Fruit fly (Drosophila melanogaster) whole organism, embryonic: Measurements from ENCODE around the gene Tnpo-SR.

Experiments
- B-H2 ChIP-seq: fragments of 200-800 bp; sonication (Bioruptor generic); optimal IDR thresholded peaks from 2 replicates; lab custom pipeline; 2018; ENCODE audit warnings: missing biosample characterization, mild to moderate bottlenecking, missing genetic modification characterization
- CG10462 ChIP-seq: fragments of 200-800 bp; sonication (Bioruptor generic); optimal IDR thresholded peaks from 2 replicates; lab custom pipeline; 2016; ENCODE audit warnings: missing biosample characterization, missing genetic modification characterization
- CG13894 ChIP-seq: fragments of 200-800 bp; sonication (Bioruptor generic); optimal IDR thresholded peaks from 3 replicates; lab custom pipeline; 2018; ENCODE audit warnings: missing biosample characterization, mild to moderate bottlenecking, missing genetic modification characterization, moderate library complexity
- CG14441 ChIP-seq: fragments of 200-800 bp; sonication (Bioruptor generic); IDR thresholded peaks from 2 replicates; pipeline ENCODE4 v1.3.6; 2022; ENCODE audit warnings: missing biosample characterization, missing genetic modification characterization
- CG17912 ChIP-seq: fragments of 200-800 bp; sonication (Bioruptor generic); optimal IDR thresholded peaks from 2 replicates; lab custom pipeline; 2018; ENCODE audit warnings: missing biosample characterization, mild to moderate bottlenecking, missing genetic modification characterization
- CG18011 ChIP-seq: fragments of 200-800 bp; sonication (Bioruptor generic); optimal IDR thresholded peaks from 2 replicates; lab custom pipeline; 2017; ENCODE audit warnings: missing biosample characterization, missing genetic modification characterization, mild to moderate bottlenecking, moderate library complexity, missing genotype
- CG2116 ChIP-seq: fragments of 200-800 bp; sonication (Bioruptor generic); optimal IDR thresholded peaks from 3 replicates; lab custom pipeline; 2018; ENCODE audit warnings: missing biosample characterization, mild to moderate bottlenecking, missing genetic modification characterization
- CG2129 ChIP-seq: fragments of 200-800 bp; sonication (Bioruptor generic); IDR thresholded peaks from 2 replicates; pipeline ENCODE4 v1.3.6; 2022; ENCODE audit warnings: missing biosample characterization, missing genetic modification characterization; ENCODE audit not compliant: partially characterized antibody
- CG2199 ChIP-seq: fragments of 200-800 bp; sonication (Bioruptor generic); IDR thresholded peaks from 3 replicates; pipeline ENCODE4 v1.3.6; 2022; ENCODE audit warnings: missing biosample characterization, missing genetic modification characterization
- CG4282 ChIP-seq: fragments of 200-800 bp; sonication (Bioruptor generic); optimal IDR thresholded peaks from 2 replicates; lab custom pipeline; 2016; ENCODE audit warnings: missing biosample characterization, missing genetic modification characterization
- CG4360 ChIP-seq: fragments of 200-800 bp; sonication (Bioruptor generic); IDR thresholded peaks from 2 replicates; pipeline ENCODE4 v1.3.6; 2022; ENCODE audit warnings: missing biosample characterization, missing genetic modification characterization
- CG5180 ChIP-seq: fragments of 200-800 bp; sonication (Bioruptor generic); optimal IDR thresholded peaks from 3 replicates; lab custom pipeline; 2017; ENCODE audit warnings: missing biosample characterization, missing genetic modification characterization, mild to moderate bottlenecking, moderate library complexity, missing genetic modification reagents
- CG6689 ChIP-seq: fragments of 200-800 bp; sonication (Bioruptor generic); IDR thresholded peaks from 2 replicates; pipeline ENCODE4 v1.3.6; 2022; ENCODE audit warnings: missing biosample characterization, missing genetic modification characterization
- CG8388 ChIP-seq: fragments of 200-800 bp; sonication (Bioruptor generic); optimal IDR thresholded peaks from 2 replicates; lab custom pipeline; 2019; ENCODE audit warnings: missing biosample characterization, mild to moderate bottlenecking, missing genetic modification characterization, moderate library complexity
- CG8924 ChIP-seq: fragments of 200-800 bp; optimal IDR thresholded peaks from 3 replicates; lab custom pipeline; 2019; ENCODE audit warnings: missing biosample characterization, mild to moderate bottlenecking, missing genetic modification characterization, moderate library complexity
- Dfd ChIP-seq, 2 experiments: fragments of >200 bp; optimal IDR thresholded peaks; 2 replicates each; lab custom pipeline; 2017; ENCODE audit warnings: missing biosample characterization in 2 of 2, missing genetic modification characterization in 2 of 2
- Drgx ChIP-seq: fragments of 200-800 bp; sonication (Bioruptor generic); IDR thresholded peaks from 2 replicates; pipeline ENCODE4 v1.3.6; 2022; ENCODE audit warnings: missing biosample characterization, missing genetic modification characterization
- E2f1 ChIP-seq: fragments of 200-800 bp; sonication (Bioruptor generic); IDR thresholded peaks from 2 replicates; pipeline ENCODE4 v1.3.6; 2022; ENCODE audit warnings: missing biosample characterization, missing genetic modification characterization
- Ets97D ChIP-seq: fragments of 200-800 bp; sonication (Bioruptor generic); optimal IDR thresholded peaks from 3 replicates; lab custom pipeline; 2016; ENCODE audit warnings: missing biosample characterization, missing genetic modification characterization
- Hr3 ChIP-seq: fragments of 200-800 bp; sonication (Bioruptor generic); optimal IDR thresholded peaks from 3 replicates; lab custom pipeline; 2016; ENCODE audit warnings: missing biosample characterization, missing genetic modification characterization
- Hr78 ChIP-seq, 2 experiments: fragments of 200-800 bp in 1 of 2; fragments of >200 bp in 1 of 2; sonication (Bioruptor generic) in 1 of 2; optimal IDR thresholded peaks; 2 replicates each; lab custom pipeline; 2017 to 2019; ENCODE audit warnings: missing biosample characterization in 2 of 2, missing genetic modification characterization in 2 of 2, mild to moderate bottlenecking in 1 of 2, moderate library complexity in 1 of 2
- NC2α ChIP-seq: fragments of 200-800 bp; sonication (Bioruptor generic); optimal IDR thresholded peaks from 2 replicates; lab custom pipeline; 2016; ENCODE audit warnings: missing biosample characterization, missing genetic modification characterization
- Pdp1 ChIP-seq, 2 experiments: fragments of 200-800 bp; sonication (Bioruptor generic); optimal IDR thresholded peaks; 3 replicates each; lab custom pipeline; 2016; ENCODE audit warnings: missing biosample characterization in 2 of 2, missing genetic modification characterization in 2 of 2, mild to moderate bottlenecking in 1 of 2, moderate library complexity in 1 of 2
- Rx ChIP-seq: fragments of 200-800 bp; sonication (Bioruptor generic); IDR thresholded peaks from 2 replicates; pipeline ENCODE4 v1.3.6; 2022; ENCODE audit warnings: missing biosample characterization, missing genetic modification characterization
- Trl ChIP-seq, 3 experiments: fragments of >200 bp in 2 of 3; fragments of 200-800 bp in 1 of 3; sonication (Bioruptor generic) in 1 of 3; optimal IDR thresholded peaks; 2 replicates in 1 of 3; 3 replicates in 2 of 3; lab custom pipeline; 2016 to 2017; ENCODE audit warnings: missing biosample characterization in 1 of 3, missing genetic modification characterization in 1 of 3
- abd-A ChIP-seq: fragments of 200-800 bp; sonication (Bioruptor generic); optimal IDR thresholded peaks from 3 replicates; lab custom pipeline; 2019; ENCODE audit warnings: missing biosample characterization, mild to moderate bottlenecking, missing genetic modification characterization, moderate library complexity
- aop ChIP-seq: fragments of 200-800 bp; sonication (Bioruptor generic); IDR thresholded peaks from 2 replicates; pipeline ENCODE4 v1.3.6; 2022; ENCODE audit warnings: missing biosample characterization, missing genetic modification characterization
- ap ChIP-seq: fragments of 200-800 bp; sonication (Bioruptor generic); IDR thresholded peaks from 2 replicates; pipeline ENCODE4 v1.3.6; 2022; ENCODE audit warnings: missing biosample characterization, missing genetic modification characterization
- ato ChIP-seq: fragments of 200-800 bp; sonication (Bioruptor generic); IDR thresholded peaks from 2 replicates; pipeline ENCODE4 v1.3.6; 2022; ENCODE audit warnings: missing biosample characterization, missing genetic modification characterization; ENCODE audit not compliant: partially characterized antibody
- az2 ChIP-seq: fragments of 200-800 bp; sonication (Bioruptor generic); optimal IDR thresholded peaks from 3 replicates; lab custom pipeline; 2016; ENCODE audit warnings: missing biosample characterization, missing genetic modification characterization
- chif ChIP-seq, 2 experiments: fragments of 200-800 bp; sonication (Bioruptor generic); optimal IDR thresholded peaks; 3 replicates each; lab custom pipeline; 2016; ENCODE audit warnings: missing biosample characterization in 2 of 2, missing genetic modification characterization in 2 of 2
- ci ChIP-seq: fragments of 200-800 bp; sonication (Bioruptor generic); IDR thresholded peaks from 3 replicates; pipeline ENCODE4 v1.3.6; 2022; ENCODE audit warnings: missing biosample characterization, missing genetic modification characterization
- crc ChIP-seq: fragments of 200-800 bp; sonication (Bioruptor generic); optimal IDR thresholded peaks from 2 replicates; lab custom pipeline; 2016; ENCODE audit warnings: missing biosample characterization, missing genetic modification characterization
- croc ChIP-seq: fragments of 200-800 bp; sonication (Bioruptor generic); conservative IDR thresholded peaks from 3 replicates; pipeline ENCODE4 v1.3.6; 2022; ENCODE audit warnings: missing biosample characterization, missing genetic modification characterization
- exex ChIP-seq: fragments of 200-800 bp; sonication (Bioruptor generic); optimal IDR thresholded peaks from 4 replicates; lab custom pipeline; 2018; ENCODE audit warnings: missing biosample characterization, mild to moderate bottlenecking, missing genetic modification characterization, moderate library complexity
- fru ChIP-seq: fragments of >200 bp; optimal IDR thresholded peaks from 2 replicates; lab custom pipeline; 2017
- fu2 ChIP-seq: fragments of 200-800 bp; sonication (Bioruptor generic); optimal IDR thresholded peaks from 2 replicates; lab custom pipeline; 2016; ENCODE audit warnings: missing biosample characterization, missing genetic modification characterization
- grn ChIP-seq: fragments of 200-800 bp; sonication (Bioruptor generic); optimal IDR thresholded peaks from 3 replicates; lab custom pipeline; 2017; ENCODE audit warnings: missing biosample characterization, missing genetic modification characterization
- hkb ChIP-seq, 2 experiments: fragments of 200-800 bp in 1 of 2; fragments of >200 bp in 1 of 2; sonication (Bioruptor generic) in 1 of 2; IDR thresholded peaks in 1 of 2; optimal IDR thresholded peaks in 1 of 2; 2 replicates each; pipeline versions ENCODE4 v1.3.6 to Lab custom; 2017 to 2022; ENCODE audit warnings: missing biosample characterization in 1 of 2, missing genetic modification characterization in 1 of 2
- ind ChIP-seq: fragments of 200-800 bp; sonication (Bioruptor generic); optimal IDR thresholded peaks from 3 replicates; lab custom pipeline; 2016; ENCODE audit warnings: missing biosample characterization, missing genetic modification characterization
- mam ChIP-seq: fragments of 200-800 bp; sonication (Bioruptor generic); optimal IDR thresholded peaks from 3 replicates; lab custom pipeline; 2016; ENCODE audit warnings: missing biosample characterization, missing genetic modification characterization
- salm ChIP-seq: fragments of 200-800 bp; sonication (Bioruptor generic); optimal IDR thresholded peaks from 2 replicates; lab custom pipeline; 2018; ENCODE audit warnings: missing biosample characterization, mild to moderate bottlenecking, missing genetic modification characterization
- ssp ChIP-seq: fragments of 200-800 bp; sonication (Bioruptor generic); IDR thresholded peaks from 2 replicates; pipeline ENCODE4 v1.3.6; 2022; ENCODE audit warnings: missing biosample characterization, missing genetic modification characterization
- toy ChIP-seq: fragments of 200-800 bp; sonication (Bioruptor generic); IDR thresholded peaks from 2 replicates; pipeline ENCODE4 v1.3.6; 2022; ENCODE audit warnings: missing biosample characterization, missing genetic modification characterization
- trh ChIP-seq: fragments of 200-800 bp; sonication (Bioruptor generic); optimal IDR thresholded peaks from 2 replicates; lab custom pipeline; 2016; ENCODE audit warnings: missing biosample characterization, missing genetic modification characterization
- ttk ChIP-seq: fragments of 200-800 bp; sonication (Bioruptor generic); IDR thresholded peaks from 2 replicates; pipeline ENCODE4 v2.1.2; 2022; ENCODE audit warnings: missing biosample characterization, missing genetic modification characterization
- vfl ChIP-seq: fragments of 200-800 bp; sonication (Bioruptor generic); optimal IDR thresholded peaks from 2 replicates; lab custom pipeline; 2016; ENCODE audit warnings: missing biosample characterization, missing genetic modification characterization
- vnd ChIP-seq: fragments of 200-800 bp; sonication (Bioruptor generic); IDR thresholded peaks from 3 replicates; pipeline ENCODE4 v1.3.6; 2022; ENCODE audit warnings: missing biosample characterization, missing genetic modification characterization; ENCODE audit not compliant: partially characterized antibody

Gene Tnpo-SR

DNA sequence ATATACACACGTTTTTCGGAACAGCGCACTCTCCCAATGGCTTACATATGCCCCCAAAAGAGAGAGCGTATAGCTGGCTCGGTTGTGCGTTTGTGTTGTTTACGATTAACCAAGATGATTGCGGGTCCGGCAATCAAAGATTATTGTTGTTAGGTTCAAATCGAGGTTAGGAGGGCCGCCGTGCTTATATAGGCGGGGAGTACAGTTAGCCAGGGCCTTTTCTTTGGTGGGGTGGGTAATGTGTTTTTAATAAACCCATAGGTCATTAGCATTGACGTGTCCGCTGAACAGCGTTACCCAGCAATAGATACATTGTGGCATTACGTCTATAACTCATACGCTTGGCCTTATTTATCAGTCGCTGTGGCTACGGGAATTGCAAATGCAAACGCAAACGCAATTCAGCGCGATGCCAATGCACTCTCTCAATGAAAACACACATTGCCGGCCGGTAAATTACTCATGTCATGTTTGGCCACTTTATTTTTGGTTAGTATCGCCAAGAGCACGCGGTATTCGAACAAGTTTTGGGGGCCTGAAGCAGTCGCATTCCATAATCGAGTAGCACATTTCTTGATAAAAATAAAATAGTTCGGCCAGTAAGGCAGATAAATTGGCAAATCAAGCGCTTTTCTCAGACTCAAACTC, 5.8 kb upstream of the Tnpo-SR start (continued):
- TF ChIP-seq CG2116 (GFP tag; lab: Kevin White, UChicago) (no peak), vfl (GFP tag; lab: Kevin White, UChicago) (no peak), mam (GFP tag; lab: Kevin White, UChicago) (no peak), aop (GFP tag; lab: Robert Waterston, UW) (no peak), Pdp1 (GFP tag; optimal IDR thresholded peaks at IDR 0.05; lab: Kevin White, UChicago) (peak in 1 of 2 experiments; percentile 21), Ets97D (GFP tag; lab: Kevin White, UChicago) (no peak), Dfd (GFP tag; optimal IDR thresholded peaks at IDR 0.05; lab: Kevin White, UChicago) (no peak), CG6689 (GFP tag; lab: Robert Waterston, UW) (no peak), B-H2 (no peak), Trl (optimal IDR thresholded peaks at IDR 0.05; lab: Kevin White, UChicago) (peak in 1 of 2 experiments; percentile 45), Trl (GFP tag; optimal IDR thresholded peaks at IDR 0.05; lab: Kevin White, UChicago) (no peak), CG4282 (GFP tag; lab: Kevin White, UChicago) (no peak), NC2α (no peak), CG4360 (GFP tag; lab: Robert Waterston, UW) (no peak), grn (GFP tag; lab: Kevin White, UChicago) (peak; percentile 45), az2 (GFP tag; lab: Kevin White, UChicago) (no peak), CG14441 (GFP tag; lab: Robert Waterston, UW) (no peak), CG10462 (GFP tag; lab: Kevin White, UChicago) (no peak), CG2129 (no peak), CG17912 (GFP tag; lab: Kevin White, UChicago) (no peak), CG8924 (tag; lab: Kevin White, UChicago) (no peak), fu2 (GFP tag; lab: Kevin White, UChicago) (no peak), Hr78 (GFP tag; optimal IDR thresholded peaks at IDR 0.05; lab: Kevin White, UChicago) (peak in 1 of 2 experiments; percentile 25), ind (GFP tag; lab: Kevin White, UChicago) (no peak), exex (tag; lab: Kevin White, UChicago) (peak; percentile 70), toy (GFP tag; lab: Robert Waterston, UW) (no peak), fru (lab: Kevin White, UChicago) (no peak), CG5180 (GFP tag; lab: Kevin White, UChicago) (no peak), chif (GFP tag; optimal IDR thresholded peaks at IDR 0.05; lab: Kevin White, UChicago) (no peak)

dm6 chr2L:2754437-2755322, 5.0 kb upstream of the Tnpo-SR start:
- no peak for TF ChIP-seq vnd (GFP tag; lab: Robert Waterston, UW)
- TF ChIP-seq crc (GFP tag; lab: Kevin White, UChicago), result peak; percentile 83
- peak; percentile 46 for TF ChIP-seq CG18011
- TF ChIP-seq trh (GFP tag; lab: Kevin White, UChicago), result peak; percentile 32
- no peak for TF ChIP-seq E2f1 (GFP tag; lab: Robert Waterston, UW)
- TF ChIP-seq Hr3, result peak; percentile 50
- no peak for TF ChIP-seq ci
- peak; percentile 82 for TF ChIP-seq abd-A
- TF ChIP-seq CG2199 (GFP tag; lab: Robert Waterston, UW), result no peak
- TF ChIP-seq croc (GFP tag; lab: Robert Waterston, UW), result no peak; the same call in 2 of the 3 replicates
- no peak for TF ChIP-seq ssp (GFP tag; lab: Robert Waterston, UW)
- peak; percentile 73 for TF ChIP-seq CG8388 (GFP tag; lab: Kevin White, UChicago)
- peak; percentile 82 for TF ChIP-seq CG13894 (tag; lab: Kevin White, UChicago)
- no peak for TF ChIP-seq ap (GFP tag; lab: Robert Waterston, UW)
- peak; percentile 60 for TF ChIP-seq salm (tag; lab: Kevin White, UChicago)
- no peak for TF ChIP-seq Drgx (GFP tag; lab: Robert Waterston, UW)
- no peak for TF ChIP-seq Rx (GFP tag; lab: Robert Waterston, UW)
- no peak for TF ChIP-seq ttk
- TF ChIP-seq ato (GFP tag; lab: Robert Waterston, UW), result no peak
- no peak for TF ChIP-seq hkb (optimal IDR thresholded peaks at IDR 0.05; lab: Kevin White, UChicago)
- no peak for TF ChIP-seq hkb (GFP tag; IDR thresholded peaks at IDR 0.05; lab: Robert Waterston, UW)
